Fruit fly (Drosophila melanogaster) whole organism: Measurements from ENCODE around the gene Nadsyn.

Experiments
- EcR ChIP-seq, 2 experiments: fragments of >200 bp; optimal IDR thresholded peaks; 2 replicates each; lab custom pipeline; 2017; ENCODE audit warnings: missing biosample characterization in 2 of 2, missing genetic modification characterization in 2 of 2, missing genetic modification reagents in 2 of 2
- usp ChIP-seq: fragments of >200 bp; optimal IDR thresholded peaks from 2 replicates; lab custom pipeline; 2017; ENCODE audit warnings: missing biosample characterization, missing genetic modification characterization, mixed read lengths

DNA sequence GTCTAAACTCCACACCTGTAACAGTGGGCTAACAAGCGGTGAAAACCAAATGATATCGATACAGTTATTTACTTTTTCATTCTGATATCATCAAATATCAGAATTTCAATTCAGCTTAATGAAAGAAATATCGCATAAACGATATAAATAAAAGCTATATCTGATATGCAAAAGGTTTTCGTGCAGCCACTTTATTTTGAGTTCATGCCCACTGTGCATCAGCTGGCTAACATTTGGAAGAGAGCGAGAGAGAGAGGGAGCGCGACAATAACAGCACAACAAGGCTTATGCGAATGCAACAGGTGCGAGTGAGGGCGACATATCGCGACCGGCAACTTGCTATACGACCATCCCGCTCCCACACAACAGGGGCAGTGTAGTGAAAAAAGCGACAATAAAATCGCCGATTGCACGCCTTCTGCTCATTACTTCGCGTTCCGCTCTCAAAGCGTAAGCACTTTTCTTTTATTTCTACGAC, 21.4 kb upstream of the Nadsyn start, which contains the start of gene CG11151:
- TF ChIP-seq EcR (GFP tag; optimal IDR thresholded peaks at IDR 0.05; lab: Kevin White, UChicago), result no peak
- TF ChIP-seq usp (GFP tag; lab: Kevin White, UChicago), result no peak
